Worm (Caenorhabditis elegans): ENCODE results near the gene dpy-27.

The dpy-27 gene

ce11 chrIII:3867378-3867904, 48.0 kb upstream of the dpy-27 start, which contains the start of gene rpl-3 (continued):
- TF ChIP-seq daf-12 (tag; optimal IDR thresholded peaks at IDR 0.05) (peak; percentile 98), R02D3.7 (tag; optimal IDR thresholded peaks at IDR 0.05) (peak; percentile 98), tbx-2 (tag; optimal IDR thresholded peaks at IDR 0.05) (peak; percentile 99), eor-1 (tag; optimal IDR thresholded peaks at IDR 0.05) (peak in 1 of 2 experiments; percentile 21), nhr-12 (tag; optimal IDR thresholded peaks at IDR 0.05) (peak; percentile 43), nhr-28 (tag; optimal IDR thresholded peaks at IDR 0.05) (peak; percentile 99), unc-39 (tag; optimal IDR thresholded peaks at IDR 0.05) (peak; percentile 65), fkh-10 (GFP tag; optimal IDR thresholded peaks at IDR 0.05) (peak; percentile 100)

- TF ChIP-seq daf-12 (tag; optimal IDR thresholded peaks at IDR 0.05) = no peak
- peak; percentile 5 for TF ChIP-seq pha-4 (tag; optimal IDR thresholded peaks at IDR 0.05)
- no peak for TF ChIP-seq nhr-23 (tag; optimal IDR thresholded peaks at IDR 0.05)
- TF ChIP-seq nhr-43 (tag; optimal IDR thresholded peaks at IDR 0.05; ENCODE audit: poor library complexity, severe bottlenecking) = peak; percentile 2
- peak; percentile 14 for TF ChIP-seq hmg-11 (tag; optimal IDR thresholded peaks at IDR 0.05)
- peak; percentile 19 for TF ChIP-seq fkh-10 (GFP tag; optimal IDR thresholded peaks at IDR 0.05)
- peak; percentile 26 for TF ChIP-seq ama-1 (optimal IDR thresholded peaks at IDR 0.05)
- TF ChIP-seq elt-2 (tag; optimal IDR thresholded peaks at IDR 0.05) = peak; percentile 23
These were observed 44.5 kb upstream of the dpy-27 start, which contains the start of gene acs-19 for ce11 chrIII:3863814-3864507. Gene acs-19 (plus strand): TSS chrIII:3864489.

ce11 chrIII:3862918-3863385, 43.5 kb upstream of the dpy-27 start, which contains the start of gene brc-1:
Gene brc-1 (minus strand): TSS chrIII:3862968.
- TF ChIP-seq nhr-76 (tag; optimal IDR thresholded peaks at IDR 0.05) (no peak), pqm-1 (tag; optimal IDR thresholded peaks at IDR 0.05) (peak; percentile 57), R02D3.7 (tag; optimal IDR thresholded peaks at IDR 0.05) (peak; percentile 68), ztf-11 (tag; optimal IDR thresholded peaks at IDR 0.05) (no peak), nhr-67 (tag; optimal IDR thresholded peaks at IDR 0.05) (no peak), elt-1 (tag; optimal IDR thresholded peaks at IDR 0.05) (peak; percentile 32), ztf-4 (tag; optimal IDR thresholded peaks at IDR 0.05) (peak; percentile 10), tbx-2 (tag; optimal IDR thresholded peaks at IDR 0.05) (peak; percentile 51), nhr-28 (tag; optimal IDR thresholded peaks at IDR 0.05) (no peak), mdl-1 (tag; optimal IDR thresholded peaks at IDR 0.05) (no peak), nhr-77 (tag; optimal IDR thresholded peaks at IDR 0.05) (no peak), ceh-9 (tag; optimal IDR thresholded peaks at IDR 0.05) (no peak), ceh-16 (tag; optimal IDR thresholded peaks at IDR 0.05) (no peak), ZK546.5 (tag; optimal IDR thresholded peaks at IDR 0.05) (peak; percentile 9), egl-5 (tag; optimal IDR thresholded peaks at IDR 0.05) (peak; percentile 24), zag-1 (tag; optimal IDR thresholded peaks at IDR 0.05) (no peak), lin-39 (tag; optimal IDR thresholded peaks at IDR 0.05) (peak; percentile 97), snpc-4 (tag; optimal IDR thresholded peaks at IDR 0.05) (peak; percentile 76), nhr-11 (tag; optimal IDR thresholded peaks at IDR 0.05) (peak; percentile 37), fos-1 (tag; optimal IDR thresholded peaks at IDR 0.05) (no peak), ceh-82 (tag; optimal IDR thresholded peaks at IDR 0.05) (peak; percentile 32), hmg-11 (tag; optimal IDR thresholded peaks at IDR 0.05) (peak; percentile 98), pha-4 (tag; optimal IDR thresholded peaks at IDR 0.05) (peak; percentile 86), jun-1 (tag; optimal IDR thresholded peaks at IDR 0.05) (peak; percentile 57), skn-1 (tag; optimal IDR thresholded peaks at IDR 0.05) (peak; percentile 49), ama-1 (optimal IDR thresholded peaks at IDR 0.05) (peak; percentile 97), lin-15B (tag; optimal IDR thresholded peaks at IDR 0.05) (peak; percentile 96), mml-1 (tag; optimal IDR thresholded peaks at IDR 0.05) (no peak), nhr-25 (tag; optimal IDR thresholded peaks at IDR 0.05) (peak; percentile 79), aly-2 (tag; optimal IDR thresholded peaks at IDR 0.05) (no peak), nhr-23 (tag; optimal IDR thresholded peaks at IDR 0.05) (peak; percentile 91), ceh-28 (tag; optimal IDR thresholded peaks at IDR 0.05) (peak; percentile 54), daf-12 (tag; optimal IDR thresholded peaks at IDR 0.05) (no peak), nhr-43 (tag; optimal IDR thresholded peaks at IDR 0.05; ENCODE audit: poor library complexity, severe bottlenecking) (peak; percentile 56), fkh-10 (GFP tag; optimal IDR thresholded peaks at IDR 0.05) (peak; percentile 96), eor-1 (tag; optimal IDR thresholded peaks at IDR 0.05) (no peak), fkh-2 (tag; optimal IDR thresholded peaks at IDR 0.05) (no peak), unc-62 (GFP tag; optimal IDR thresholded peaks at IDR 0.05) (peak; percentile 18), egl-27 (tag; optimal IDR thresholded peaks at IDR 0.05) (no peak), lsy-12 (tag; optimal IDR thresholded peaks at IDR 0.05) (peak; percentile 73), nhr-12 (tag; optimal IDR thresholded peaks at IDR 0.05) (no peak), nhr-237 (tag; optimal IDR thresholded peaks at IDR 0.05) (no peak), nfya-1 (tag; optimal IDR thresholded peaks at IDR 0.05; ENCODE audit: insufficient read depth) (peak; percentile 94), unc-39 (tag; optimal IDR thresholded peaks at IDR 0.05) (no peak), elt-2 (tag; optimal IDR thresholded peaks at IDR 0.05) (peak; percentile 72), elt-3 (tag; optimal IDR thresholded peaks at IDR 0.05) (no peak)
